Worm (Caenorhabditis elegans) whole organism, L1 larva: ENCODE results near the gene M05D6.9.

Source experiments
- aha-1 ChIP-seq: fragments of 150-350 bp; optimal IDR thresholded peaks from 2 replicates; lab custom pipeline; 2014; ENCODE audit warnings: missing biosample characterization, missing genetic modification characterization
- alr-1 ChIP-seq: fragments of 200-800 bp; sonication (Bioruptor generic); optimal IDR thresholded peaks from 2 replicates; lab custom pipeline; 2018; ENCODE audit warnings: borderline replicate concordance, mild to moderate bottlenecking, missing genetic modification characterization, missing compliant biosample characterization
- ama-1 ChIP-seq: fragments of 150-350 bp; optimal IDR thresholded peaks from 2 replicates; lab custom pipeline; 2014
- blmp-1 ChIP-seq: fragments of 150-350 bp; optimal IDR thresholded peaks from 2 replicates; lab custom pipeline; 2014; ENCODE audit warnings: missing biosample characterization, missing genetic modification characterization
- efl-1 ChIP-seq, 4 experiments: fragments of 150-350 bp; optimal IDR thresholded peaks in 3 of 4; peaks in 1 of 4; 1 replicate in 1 of 4; 2 replicates in 3 of 4; lab custom pipeline; 2014; ENCODE audit warnings: missing biosample characterization in 2 of 4, missing genetic modification characterization in 2 of 4, missing genetic modification reagents in 2 of 4
- egl-13 ChIP-seq: sonication (generic microtip); optimal IDR thresholded peaks from 2 replicates; lab custom pipeline; 2016; ENCODE audit warnings: missing genotype, missing genetic modification reagents, missing genetic modification characterization, missing compliant biosample characterization
- egl-27 ChIP-seq, 2 experiments: fragments of 150-350 bp in 1 of 2; sonication (generic microtip); optimal IDR thresholded peaks; 3 replicates each; lab custom pipeline; 2017 to 2018; ENCODE audit warnings: missing biosample characterization in 2 of 2, missing genetic modification characterization in 2 of 2, missing genetic modification reagents in 2 of 2
- elt-2 ChIP-seq: sonication (generic microtip); optimal IDR thresholded peaks from 2 replicates; lab custom pipeline; 2016; ENCODE audit warnings: missing genetic modification characterization, mild to moderate bottlenecking, inconsistent platforms, missing compliant biosample characterization, missing genetic modification reagents
- fos-1 ChIP-seq: fragments of 150-350 bp; optimal IDR thresholded peaks from 2 replicates; lab custom pipeline; 2014; ENCODE audit warnings: missing biosample characterization, missing genetic modification characterization
- lsy-2 ChIP-seq, 2 experiments: fragments of 150-350 bp; optimal IDR thresholded peaks; 2 replicates each; lab custom pipeline; 2014; ENCODE audit warnings: missing biosample characterization in 2 of 2, missing genetic modification characterization in 2 of 2
- snpc-4 ChIP-seq: fragments of 150-350 bp; optimal IDR thresholded peaks from 2 replicates; lab custom pipeline; 2014; ENCODE audit warnings: missing biosample characterization, missing genetic modification characterization

- TF ChIP-seq ama-1 (no peak), snpc-4 (tag; lab: Kevin White, UChicago) (no peak), aha-1 (tag; lab: Kevin White, UChicago) (no peak), egl-27 (tag; optimal IDR thresholded peaks at IDR 0.05; lab: Kevin White, UChicago) (no peak), egl-13 (tag; lab: Kevin White, UChicago) (no peak), efl-1 (optimal IDR thresholded peaks at IDR 0.05; lab: Kevin White, UChicago) (no peak), efl-1 (GFP tag; optimal IDR thresholded peaks at IDR 0.05 in 1 of 2; lab: Kevin White, UChicago) (peak in 1 of 2 experiments; percentile 17), lsy-2 (tag; optimal IDR thresholded peaks at IDR 0.05; lab: Kevin White, UChicago) (no peak), blmp-1 (tag; lab: Kevin White, UChicago) (no peak), fos-1 (no peak), elt-2 (tag; lab: Kevin White, UChicago) (no peak), alr-1 (tag; lab: Kevin White, UChicago) (no peak)
Observed at ce11 chrII:8467809-8468208, 26.3 kb upstream of the M05D6.9 start, which contains the start of gene M05D6.2.
